Worm (Caenorhabditis elegans) whole organism, early embryonic: Measurements from ENCODE around the gene fzr-1.

Source experiments
- B0310.2 ChIP-seq: sonication (generic microtip); optimal IDR thresholded peaks from 2 replicates; lab custom pipeline; 2016; ENCODE audit warnings: mild to moderate bottlenecking, missing genetic modification characterization, missing compliant biosample characterization
- F13C5.2 ChIP-seq: sonication (generic microtip); optimal IDR thresholded peaks from 2 replicates; lab custom pipeline; 2017; ENCODE audit warnings: mild to moderate bottlenecking, missing genetic modification characterization, inconsistent platforms, missing compliant biosample characterization
- aly-1 ChIP-seq: sonication (generic microtip); optimal IDR thresholded peaks from 2 replicates; lab custom pipeline; 2016; ENCODE audit warnings: missing genetic modification characterization, missing compliant biosample characterization
- ama-1 ChIP-seq: fragments of 150-350 bp; optimal IDR thresholded peaks from 2 replicates; lab custom pipeline; 2014
- ceh-13 ChIP-seq: fragments of 200-800 bp; sonication (Bioruptor generic); optimal IDR thresholded peaks from 2 replicates; lab custom pipeline; 2018; ENCODE audit warnings: mild to moderate bottlenecking, missing genetic modification characterization, missing compliant biosample characterization
- ceh-36 ChIP-seq: sonication (generic microtip); optimal IDR thresholded peaks from 2 replicates; lab custom pipeline; 2016; ENCODE audit warnings: missing genetic modification characterization, inconsistent platforms, missing compliant biosample characterization
- ets-7 ChIP-seq: sonication (generic microtip); optimal IDR thresholded peaks from 2 replicates; lab custom pipeline; 2016; ENCODE audit warnings: missing genotype, missing genetic modification characterization, missing compliant biosample characterization
- flt-1 ChIP-seq: fragments of 200-800 bp; sonication (Bioruptor generic); IDR thresholded peaks from 2 replicates; pipeline ENCODE4 v1.3.6; 2022; ENCODE audit warnings: missing genetic modification characterization, missing compliant biosample characterization
- hmbx-1 ChIP-seq: sonication (generic microtip); optimal IDR thresholded peaks from 2 replicates; lab custom pipeline; 2016; ENCODE audit warnings: mild to moderate bottlenecking, missing genetic modification characterization, missing compliant biosample characterization
- hmg-4 ChIP-seq: fragments of 200-800 bp; sonication (Bioruptor generic); optimal IDR thresholded peaks from 2 replicates; lab custom pipeline; 2018; ENCODE audit warnings: mild to moderate bottlenecking, missing genetic modification characterization, missing compliant biosample characterization
- hnd-1 ChIP-seq: sonication (generic microtip); optimal IDR thresholded peaks from 2 replicates; lab custom pipeline; 2016; ENCODE audit warnings: missing genetic modification characterization, missing compliant biosample characterization
- pes-1 ChIP-seq: fragments of 200-800 bp; sonication (Bioruptor generic); IDR thresholded peaks from 2 replicates; pipeline ENCODE4 v1.3.6; 2022; ENCODE audit warnings: missing genetic modification reagents, missing genetic modification characterization, missing compliant biosample characterization
- scrt-1 ChIP-seq: fragments of 200-800 bp; sonication (Bioruptor generic); IDR thresholded peaks from 2 replicates; pipeline ENCODE4 v1.3.6; 2022; ENCODE audit warnings: missing genetic modification characterization, missing compliant biosample characterization
- sea-1 ChIP-seq: fragments of 200-800 bp; sonication (Bioruptor generic); conservative IDR thresholded peaks from 2 replicates; pipeline ENCODE4 v1.3.6; 2022; ENCODE audit warnings: missing genetic modification characterization, missing compliant biosample characterization
- tbx-11 ChIP-seq: fragments of 200-800 bp; sonication (Bioruptor generic); IDR thresholded peaks from 2 replicates; pipeline ENCODE4 v1.3.6; 2022; ENCODE audit warnings: missing genetic modification characterization, missing compliant biosample characterization
- tbx-37 ChIP-seq: fragments of 200-800 bp; sonication (Bioruptor generic); conservative IDR thresholded peaks from 2 replicates; pipeline ENCODE4 v1.3.6; 2022; ENCODE audit warnings: missing genetic modification reagents, missing genetic modification characterization, missing compliant biosample characterization
- tra-4 ChIP-seq: sonication (generic microtip); optimal IDR thresholded peaks from 2 replicates; lab custom pipeline; 2017; ENCODE audit warnings: missing genetic modification characterization, missing compliant biosample characterization

The fzr-1 gene

DNA sequence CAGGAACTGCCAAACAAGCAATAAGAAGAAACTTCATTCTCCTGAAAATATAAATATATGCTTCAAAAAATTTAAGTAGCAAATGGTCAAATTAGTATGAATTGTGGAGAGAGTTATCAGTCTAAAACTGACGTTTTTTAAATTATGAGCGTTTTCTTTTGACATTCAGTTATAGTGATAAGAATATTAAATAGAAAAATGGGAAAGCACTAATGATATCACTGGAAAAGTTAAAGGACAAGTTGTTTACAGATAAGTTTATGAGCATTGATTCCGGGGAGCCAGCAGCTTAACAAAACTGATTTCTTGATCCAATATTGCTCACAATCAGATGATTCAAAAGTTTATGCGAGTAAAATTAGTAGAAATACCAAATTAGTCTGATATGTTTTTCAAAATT lies 16.1 kb upstream of the fzr-1 start, which contains the start of gene ZK1320.3:
Gene ZK1320.3 (minus strand): TSS at position 41 of the 400 bp plus-strand sequence.
- TF ChIP-seq hnd-1 (no peak), flt-1 (GFP tag; lab: Robert Waterston, UW) (no peak), ets-7 (tag; lab: Kevin White, UChicago) (no peak), scrt-1 (GFP tag; lab: Robert Waterston, UW) (no peak), ama-1 (lab: Kevin White, UChicago) (no peak), F13C5.2 (tag; lab: Kevin White, UChicago) (no peak), hmbx-1 (tag; lab: Kevin White, UChicago) (no peak), ceh-36 (tag; lab: Kevin White, UChicago) (no peak)

DNA sequence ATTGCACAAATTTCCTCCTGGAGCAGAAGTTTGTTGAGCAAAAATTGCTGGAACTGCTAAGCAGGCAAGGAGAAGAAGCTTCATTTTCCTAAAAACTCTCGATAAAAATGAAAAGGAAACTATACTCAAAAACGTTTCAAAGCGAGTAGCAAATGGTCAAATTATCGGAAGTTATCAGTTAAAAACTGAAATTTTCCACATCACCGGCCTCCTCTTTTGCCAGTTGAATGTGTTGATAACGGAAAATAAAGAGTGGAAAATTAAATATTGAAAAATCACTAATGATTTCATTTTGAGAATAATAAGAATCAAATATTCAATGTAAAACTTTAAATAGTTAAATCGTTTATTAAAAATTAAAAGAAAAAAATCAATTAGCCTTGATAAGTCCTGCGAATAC lies 14.6 kb upstream of the fzr-1 start, which contains the start of gene ZK1320.2:
Gene ZK1320.2 (minus strand): TSS at position 88 of the 400 bp plus-strand sequence.
- TF ChIP-seq B0310.2 (tag; lab: Kevin White, UChicago) (no peak), sea-1 (GFP tag; lab: Robert Waterston, UW) (no peak), tra-4 (tag; lab: Kevin White, UChicago) (no peak), tbx-37 (GFP tag; lab: Robert Waterston, UW) (no peak)

DNA sequence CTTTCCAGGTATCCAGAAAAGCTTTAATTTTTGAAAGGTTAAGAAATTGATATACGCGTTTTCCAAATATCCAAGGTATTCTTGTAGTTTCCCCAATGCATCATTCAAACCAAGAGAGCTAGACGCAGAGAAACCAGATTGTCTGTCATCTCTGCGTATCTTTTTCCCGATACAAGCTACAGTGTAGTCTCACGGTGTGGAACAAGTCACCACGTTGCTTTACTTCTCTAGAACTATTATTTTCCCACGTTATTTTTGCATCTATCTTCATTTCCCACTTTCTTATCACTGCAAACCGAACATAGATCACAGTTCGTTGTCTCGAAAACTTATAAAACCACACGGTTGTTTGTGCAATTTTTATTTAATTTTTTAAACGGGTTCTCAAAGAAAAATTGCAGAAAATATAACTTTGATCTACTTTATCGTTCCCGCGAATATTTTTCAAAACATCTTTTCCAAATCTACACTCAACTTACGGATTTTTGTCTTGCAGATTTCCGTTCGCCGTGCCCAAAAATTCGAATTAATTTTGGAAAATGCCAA lies 12.0 kb upstream of the fzr-1 start, which contains the start of gene gstk-1:
Gene gstk-1 (plus strand): TSS at position 496 of the 546 bp plus-strand sequence.
- TF ChIP-seq scrt-1 (GFP tag; lab: Robert Waterston, UW) (no peak), hnd-1 (no peak), ets-7 (tag; lab: Kevin White, UChicago) (no peak), flt-1 (GFP tag; lab: Robert Waterston, UW) (no peak), hmbx-1 (tag; lab: Kevin White, UChicago) (no peak), hmg-4 (GFP tag; lab: Kevin White, UChicago) (no peak), tbx-37 (GFP tag; lab: Robert Waterston, UW) (no peak), ceh-13 (GFP tag; lab: Kevin White, UChicago) (no peak)

DNA sequence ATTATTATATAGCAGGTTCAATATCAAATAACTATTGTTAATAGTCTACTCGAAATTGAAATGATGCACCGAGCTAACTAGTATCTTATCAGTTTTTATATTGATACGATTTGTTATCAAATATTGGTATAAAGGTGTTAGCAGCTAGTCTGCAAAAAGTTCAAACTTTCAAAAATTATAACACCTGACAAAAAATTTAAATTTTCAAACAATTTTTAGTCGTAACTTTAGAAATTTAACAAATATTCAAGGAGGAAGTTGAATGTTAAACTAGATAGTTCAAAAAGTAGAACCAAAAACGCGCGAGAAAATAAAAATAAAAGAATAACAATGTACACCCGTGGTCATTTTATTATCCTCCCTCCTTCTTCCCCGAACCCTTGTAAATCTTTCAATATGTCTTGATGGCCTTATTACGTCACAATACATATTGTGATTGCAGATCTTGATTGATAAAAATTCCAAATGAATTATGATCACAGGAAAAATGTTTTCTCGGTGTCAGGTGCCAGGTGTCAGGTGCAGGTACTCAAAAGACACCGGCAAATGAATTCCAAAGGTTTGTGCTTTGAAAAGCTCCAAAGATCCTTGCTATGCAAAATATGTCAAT lies 11.4 kb upstream of the fzr-1 start, which contains the start of gene ZK1307.1:
Gene ZK1307.1 (minus strand): TSS at position 51 of the 610 bp plus-strand sequence.
- TF ChIP-seq hmg-4 (GFP tag; lab: Kevin White, UChicago) (no peak), tra-4 (tag; lab: Kevin White, UChicago) (no peak)

DNA sequence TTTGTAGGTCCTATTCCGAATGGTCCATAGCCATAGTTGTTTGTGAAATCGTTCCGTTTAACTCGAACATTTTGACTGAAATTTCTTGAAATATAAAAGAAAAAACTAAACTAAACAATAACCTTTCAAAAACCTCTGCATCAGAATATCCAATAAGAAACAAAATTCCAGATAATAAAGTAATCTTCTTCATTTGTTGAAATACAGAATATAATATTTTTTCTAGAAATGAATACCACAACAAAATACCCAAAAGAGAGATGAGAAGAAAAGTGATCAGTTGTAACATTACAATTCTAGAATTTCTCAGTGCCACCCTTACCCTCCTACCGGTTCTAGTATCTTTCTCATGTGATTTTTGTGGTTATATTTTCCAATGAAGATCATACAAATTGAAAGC lies 9.4 kb upstream of the fzr-1 start, which contains the start of gene ZK1307.2:
Gene ZK1307.2 (minus strand): TSS at position 274 of the 400 bp plus-strand sequence.
- TF ChIP-seq hnd-1 (no peak), hmg-4 (GFP tag; lab: Kevin White, UChicago) (no peak), flt-1 (GFP tag; lab: Robert Waterston, UW) (no peak), hmbx-1 (tag; lab: Kevin White, UChicago) (no peak), tbx-37 (GFP tag; lab: Robert Waterston, UW) (no peak), ets-7 (tag; lab: Kevin White, UChicago) (no peak), ceh-13 (GFP tag; lab: Kevin White, UChicago) (no peak), F13C5.2 (tag; lab: Kevin White, UChicago) (no peak), ceh-36 (tag; lab: Kevin White, UChicago) (no peak), scrt-1 (GFP tag; lab: Robert Waterston, UW) (no peak), tra-4 (tag; lab: Kevin White, UChicago) (no peak), sea-1 (GFP tag; lab: Robert Waterston, UW) (no peak)

DNA sequence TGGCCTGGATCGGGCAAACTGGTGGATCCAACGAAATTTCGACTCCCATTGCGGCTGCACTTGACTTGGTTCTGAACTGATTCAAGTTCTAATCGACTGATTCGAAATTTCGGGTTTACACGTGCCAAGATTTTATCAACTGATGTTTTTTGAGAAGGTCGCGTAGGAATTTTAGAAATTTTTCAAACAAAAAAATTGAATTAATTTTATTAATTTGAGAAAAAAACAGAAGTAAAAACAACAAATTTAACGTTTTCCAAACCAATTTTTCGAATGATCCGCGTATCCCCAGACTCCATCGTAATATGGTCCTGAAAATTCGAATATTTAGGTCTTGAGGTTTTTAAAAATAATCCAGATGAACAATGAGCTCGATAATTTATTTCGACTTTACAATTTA lies 8.7 kb upstream of the fzr-1 start, which contains the start of gene ZK1307.3:
Gene ZK1307.3 (minus strand): TSS at position 101 of the 400 bp plus-strand sequence.
- TF ChIP-seq aly-1 = no peak
- TF ChIP-seq sea-1 (GFP tag; lab: Robert Waterston, UW) = no peak
- no peak for TF ChIP-seq hmbx-1 (tag; lab: Kevin White, UChicago)
- TF ChIP-seq ama-1 (lab: Kevin White, UChicago) = no peak
- no peak for TF ChIP-seq F13C5.2 (tag; lab: Kevin White, UChicago)

DNA sequence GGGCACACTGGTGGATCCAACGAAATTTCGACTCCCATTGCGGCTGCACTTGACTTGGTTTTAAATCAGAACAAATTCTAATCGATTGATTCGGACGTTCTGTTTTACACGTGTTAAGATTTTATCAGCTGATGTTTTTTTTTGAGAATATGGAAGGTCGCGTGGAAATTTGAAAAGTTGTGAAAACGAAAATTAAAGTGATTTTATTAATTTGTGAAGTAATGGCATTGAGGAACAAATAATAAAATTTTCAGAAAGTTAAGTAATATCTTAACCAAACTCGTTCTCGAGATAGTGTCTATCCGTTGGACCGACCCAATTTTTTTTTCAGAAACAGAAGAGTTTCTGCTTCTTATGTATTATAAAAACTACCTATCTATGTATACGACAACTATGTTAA lies 7.4 kb upstream of the fzr-1 start, which contains the start of gene ZK1307.4:
Gene ZK1307.4 (minus strand): TSS at position 101 of the 400 bp plus-strand sequence.
- TF ChIP-seq hnd-1 (no peak), ama-1 (lab: Kevin White, UChicago) (no peak), sea-1 (GFP tag; lab: Robert Waterston, UW) (no peak), pes-1 (GFP tag; lab: Robert Waterston, UW) (no peak), hmbx-1 (tag; lab: Kevin White, UChicago) (no peak), ets-7 (tag; lab: Kevin White, UChicago) (no peak), tbx-37 (GFP tag; lab: Robert Waterston, UW) (no peak), F13C5.2 (tag; lab: Kevin White, UChicago) (no peak), B0310.2 (tag; lab: Kevin White, UChicago) (no peak), aly-1 (no peak), tra-4 (tag; lab: Kevin White, UChicago) (no peak), ceh-36 (tag; lab: Kevin White, UChicago) (no peak), scrt-1 (GFP tag; lab: Robert Waterston, UW) (no peak), tbx-11 (GFP tag; lab: Robert Waterston, UW) (no peak)
